Fruit fly (Drosophila melanogaster) whole organism, embryonic: Measurements from ENCODE around the gene RIOK2.
A peak's percentile ranks its signal among the peaks of the same experiment; 100 is the strongest.

Source experiments
- Adf1 ChIP-seq: fragments of 200-800 bp; sonication (Bioruptor generic); IDR thresholded peaks from 2 replicates; pipeline ENCODE4 v1.3.6; 2022; ENCODE audit warnings: missing biosample characterization, missing genetic modification characterization
- CG10209 ChIP-seq: fragments of 200-800 bp; sonication (Bioruptor generic); optimal IDR thresholded peaks from 3 replicates; lab custom pipeline; 2017; ENCODE audit warnings: missing biosample characterization, mild to moderate bottlenecking, missing genetic modification characterization, missing genetic modification reagents
- CG10267 ChIP-seq: fragments of 200-800 bp; sonication (Bioruptor generic); optimal IDR thresholded peaks from 2 replicates; lab custom pipeline; 2018; ENCODE audit warnings: missing biosample characterization, mild to moderate bottlenecking, missing genetic modification characterization, moderate library complexity
- CG10431 ChIP-seq: fragments of 200-800 bp; sonication (Bioruptor generic); optimal IDR thresholded peaks from 3 replicates; lab custom pipeline; 2018; ENCODE audit warnings: missing biosample characterization, mild to moderate bottlenecking, missing genetic modification characterization
- CG10979 ChIP-seq: fragments of 200-800 bp; sonication (Bioruptor generic); optimal IDR thresholded peaks from 2 replicates; lab custom pipeline; 2018; ENCODE audit warnings: missing biosample characterization, mild to moderate bottlenecking, missing genetic modification characterization, moderate library complexity
- CG11504 ChIP-seq: fragments of 200-800 bp; sonication (Bioruptor generic); optimal IDR thresholded peaks from 3 replicates; lab custom pipeline; 2019; ENCODE audit warnings: missing biosample characterization, mild to moderate bottlenecking, missing genetic modification characterization, moderate library complexity
- CG11696 ChIP-seq: fragments of 200-800 bp; sonication (Bioruptor generic); IDR thresholded peaks from 2 replicates; pipeline ENCODE4 v1.3.6; 2022; ENCODE audit warnings: missing biosample characterization, missing genetic modification characterization
- CG12391 ChIP-seq: fragments of 200-800 bp; sonication (Bioruptor generic); optimal IDR thresholded peaks from 3 replicates; lab custom pipeline; 2018; ENCODE audit warnings: missing biosample characterization, mild to moderate bottlenecking, missing genetic modification characterization, moderate library complexity
- CG13287 ChIP-seq: fragments of 200-800 bp; sonication (Bioruptor generic); IDR thresholded peaks from 2 replicates; pipeline ENCODE4 v1.3.6; 2022; ENCODE audit warnings: missing biosample characterization, missing genetic modification characterization; ENCODE audit not compliant: partially characterized antibody
- CG14014 ChIP-seq: fragments of 200-800 bp; sonication (Bioruptor generic); IDR thresholded peaks from 2 replicates; pipeline ENCODE4 v1.3.6; 2022; ENCODE audit warnings: missing biosample characterization, missing genetic modification characterization
- CG14667 ChIP-seq: fragments of 200-800 bp; sonication (Bioruptor generic); IDR thresholded peaks from 2 replicates; pipeline ENCODE4 v1.3.6; 2022; ENCODE audit warnings: missing biosample characterization, missing genetic modification characterization
- CG14710 ChIP-seq: fragments of 200-800 bp; sonication (Bioruptor generic); optimal IDR thresholded peaks from 3 replicates; lab custom pipeline; 2019; ENCODE audit warnings: missing biosample characterization, mild to moderate bottlenecking, missing genetic modification characterization, moderate library complexity
- CG17912 ChIP-seq: fragments of 200-800 bp; sonication (Bioruptor generic); optimal IDR thresholded peaks from 2 replicates; lab custom pipeline; 2018; ENCODE audit warnings: missing biosample characterization, mild to moderate bottlenecking, missing genetic modification characterization
- CG2199 ChIP-seq: fragments of 200-800 bp; sonication (Bioruptor generic); IDR thresholded peaks from 3 replicates; pipeline ENCODE4 v1.3.6; 2022; ENCODE audit warnings: missing biosample characterization, missing genetic modification characterization
- CG2889 ChIP-seq: fragments of 200-800 bp; sonication (Bioruptor generic); IDR thresholded peaks from 3 replicates; pipeline ENCODE4 v1.3.6; 2022; ENCODE audit warnings: missing biosample characterization, missing genetic modification characterization
- CG31365 ChIP-seq: fragments of 200-800 bp; sonication (Bioruptor generic); optimal IDR thresholded peaks from 2 replicates; lab custom pipeline; 2018; ENCODE audit warnings: missing biosample characterization, mild to moderate bottlenecking, missing genetic modification characterization
- CG43689 ChIP-seq: fragments of 200-800 bp; sonication (Bioruptor generic); IDR thresholded peaks from 2 replicates; pipeline ENCODE4 v1.3.6; 2022; ENCODE audit warnings: missing biosample characterization, missing genetic modification characterization
- CG9727 ChIP-seq: fragments of 200-800 bp; sonication (Bioruptor generic); optimal IDR thresholded peaks from 3 replicates; lab custom pipeline; 2017; ENCODE audit warnings: missing biosample characterization, mild to moderate bottlenecking, missing genetic modification characterization
- Dip2 ChIP-seq: fragments of 200-800 bp; sonication (Bioruptor generic); IDR thresholded peaks from 2 replicates; pipeline ENCODE4 v1.3.6; 2022; ENCODE audit warnings: missing biosample characterization, missing genetic modification characterization
- Dp ChIP-seq: fragments of 200-800 bp; sonication (Bioruptor generic); optimal IDR thresholded peaks from 2 replicates; lab custom pipeline; 2018; ENCODE audit warnings: missing biosample characterization, mild to moderate bottlenecking, missing genetic modification characterization, moderate library complexity
- E2f2 ChIP-seq: fragments of 200-800 bp; sonication (Bioruptor generic); IDR thresholded peaks from 2 replicates; pipeline ENCODE4 v1.3.6; 2022; ENCODE audit warnings: missing biosample characterization, missing genetic modification characterization
- Ets97D ChIP-seq: fragments of 200-800 bp; sonication (Bioruptor generic); optimal IDR thresholded peaks from 3 replicates; lab custom pipeline; 2016; ENCODE audit warnings: missing biosample characterization, missing genetic modification characterization
- Hr39 ChIP-seq: fragments of >200 bp; optimal IDR thresholded peaks from 2 replicates; lab custom pipeline; 2017
- Kr ChIP-seq: fragments of 200-800 bp; sonication (Bioruptor generic); optimal IDR thresholded peaks from 2 replicates; lab custom pipeline; 2017; ENCODE audit warnings: missing biosample characterization, mild to moderate bottlenecking, missing genetic modification characterization
- Pdp1 ChIP-seq, 2 experiments: fragments of 200-800 bp; sonication (Bioruptor generic); optimal IDR thresholded peaks; 3 replicates each; lab custom pipeline; 2016; ENCODE audit warnings: missing biosample characterization in 2 of 2, missing genetic modification characterization in 2 of 2, mild to moderate bottlenecking in 1 of 2, moderate library complexity in 1 of 2
- Rfx ChIP-seq: fragments of 200-800 bp; sonication (Bioruptor generic); IDR thresholded peaks from 2 replicates; pipeline ENCODE4 v1.3.6; 2022; ENCODE audit warnings: missing biosample characterization, missing genetic modification characterization
- Sry-δ ChIP-seq: fragments of 200-800 bp; sonication (Bioruptor generic); optimal IDR thresholded peaks from 2 replicates; lab custom pipeline; 2016; ENCODE audit warnings: missing biosample characterization, missing genetic modification characterization
- YL-1 ChIP-seq: fragments of 200-800 bp; sonication (Bioruptor generic); optimal IDR thresholded peaks from 3 replicates; lab custom pipeline; 2017; ENCODE audit warnings: missing biosample characterization, mild to moderate bottlenecking, missing genetic modification characterization
- amos ChIP-seq: fragments of 200-800 bp; sonication (Bioruptor generic); IDR thresholded peaks from 2 replicates; pipeline ENCODE4 v1.3.6; 2022; ENCODE audit warnings: missing biosample characterization, missing genetic modification characterization; ENCODE audit not compliant: partially characterized antibody
- aop ChIP-seq: fragments of 200-800 bp; sonication (Bioruptor generic); IDR thresholded peaks from 2 replicates; pipeline ENCODE4 v1.3.6; 2022; ENCODE audit warnings: missing biosample characterization, missing genetic modification characterization
- ato ChIP-seq: fragments of 200-800 bp; sonication (Bioruptor generic); IDR thresholded peaks from 2 replicates; pipeline ENCODE4 v1.3.6; 2022; ENCODE audit warnings: missing biosample characterization, missing genetic modification characterization; ENCODE audit not compliant: partially characterized antibody
- chm ChIP-seq: fragments of 200-800 bp; sonication (Bioruptor generic); IDR thresholded peaks from 2 replicates; pipeline ENCODE4 v1.3.6; 2022; ENCODE audit warnings: missing biosample characterization, missing genetic modification characterization
- fu2 ChIP-seq: fragments of 200-800 bp; sonication (Bioruptor generic); optimal IDR thresholded peaks from 2 replicates; lab custom pipeline; 2016; ENCODE audit warnings: missing biosample characterization, missing genetic modification characterization
- gfzf ChIP-seq: fragments of 200-800 bp; sonication (Bioruptor generic); optimal IDR thresholded peaks from 2 replicates; lab custom pipeline; 2016; ENCODE audit warnings: missing biosample characterization, mild to moderate bottlenecking, missing genetic modification characterization, moderate library complexity
- h ChIP-seq: fragments of >200 bp; optimal IDR thresholded peaks from 2 replicates; lab custom pipeline; 2017
- hb ChIP-seq: fragments of 200-800 bp; sonication (Bioruptor generic); IDR thresholded peaks from 3 replicates; pipeline ENCODE4 v1.3.6; 2022; ENCODE audit warnings: missing biosample characterization, missing genetic modification characterization; ENCODE audit not compliant: partially characterized antibody
- jumu ChIP-seq: fragments of 200-800 bp; sonication (Bioruptor generic); optimal IDR thresholded peaks from 3 replicates; lab custom pipeline; 2016; ENCODE audit warnings: missing biosample characterization, missing genetic modification characterization
- kah ChIP-seq: fragments of 200-800 bp; sonication (Bioruptor generic); optimal IDR thresholded peaks from 2 replicates; lab custom pipeline; 2018; ENCODE audit warnings: missing biosample characterization, mild to moderate bottlenecking, missing genetic modification characterization
- knrl ChIP-seq: fragments of 200-800 bp; sonication (Bioruptor generic); IDR thresholded peaks from 3 replicates; pipeline ENCODE4 v1.3.6; 2022; ENCODE audit warnings: missing biosample characterization, missing genetic modification characterization; ENCODE audit not compliant: partially characterized antibody
- lab ChIP-seq: fragments of 200-800 bp; sonication (Bioruptor generic); optimal IDR thresholded peaks from 3 replicates; lab custom pipeline; 2017; ENCODE audit warnings: missing biosample characterization, missing genetic modification characterization, mild to moderate bottlenecking, moderate library complexity, missing genetic modification reagents
- oc ChIP-seq: fragments of 200-800 bp; sonication (Bioruptor generic); optimal IDR thresholded peaks from 2 replicates; lab custom pipeline; 2018; ENCODE audit warnings: missing biosample characterization, mild to moderate bottlenecking, missing genetic modification characterization, moderate library complexity
- pfk ChIP-seq: fragments of 200-800 bp; sonication (Bioruptor generic); optimal IDR thresholded peaks from 2 replicates; lab custom pipeline; 2018; ENCODE audit warnings: missing biosample characterization, mild to moderate bottlenecking, missing genetic modification characterization, moderate library complexity
- pho ChIP-seq: fragments of 200-800 bp; sonication (Bioruptor generic); optimal IDR thresholded peaks from 2 replicates; lab custom pipeline; 2016; ENCODE audit warnings: missing biosample characterization, missing genetic modification characterization
- sc ChIP-seq, 3 experiments: fragments of >200 bp in 2 of 3; fragments of 200-800 bp in 1 of 3; sonication (Bioruptor generic) in 1 of 3; optimal IDR thresholded peaks; 2 replicates in 2 of 3; 3 replicates in 1 of 3; lab custom pipeline; 2017; ENCODE audit warnings: mild to moderate bottlenecking in 1 of 3, missing biosample characterization in 1 of 3, missing genetic modification characterization in 1 of 3, missing genetic modification reagents in 1 of 3
- sna ChIP-seq: fragments of 200-800 bp; sonication (Bioruptor generic); IDR thresholded peaks from 2 replicates; pipeline ENCODE4 v1.3.6; 2022; ENCODE audit warnings: missing biosample characterization, missing genetic modification characterization; ENCODE audit not compliant: partially characterized antibody
- sqz ChIP-seq: fragments of 200-800 bp; sonication (Bioruptor generic); optimal IDR thresholded peaks from 3 replicates; lab custom pipeline; 2018; ENCODE audit warnings: missing biosample characterization, mild to moderate bottlenecking, missing genetic modification characterization
- vnd ChIP-seq: fragments of 200-800 bp; sonication (Bioruptor generic); IDR thresholded peaks from 3 replicates; pipeline ENCODE4 v1.3.6; 2022; ENCODE audit warnings: missing biosample characterization, missing genetic modification characterization; ENCODE audit not compliant: partially characterized antibody
- zfh1 ChIP-seq: fragments of 200-800 bp; sonication (Bioruptor generic); IDR thresholded peaks from 3 replicates; pipeline ENCODE4 v1.3.6; 2022; ENCODE audit warnings: missing biosample characterization, missing genetic modification characterization

Gene RIOK2

DNA sequence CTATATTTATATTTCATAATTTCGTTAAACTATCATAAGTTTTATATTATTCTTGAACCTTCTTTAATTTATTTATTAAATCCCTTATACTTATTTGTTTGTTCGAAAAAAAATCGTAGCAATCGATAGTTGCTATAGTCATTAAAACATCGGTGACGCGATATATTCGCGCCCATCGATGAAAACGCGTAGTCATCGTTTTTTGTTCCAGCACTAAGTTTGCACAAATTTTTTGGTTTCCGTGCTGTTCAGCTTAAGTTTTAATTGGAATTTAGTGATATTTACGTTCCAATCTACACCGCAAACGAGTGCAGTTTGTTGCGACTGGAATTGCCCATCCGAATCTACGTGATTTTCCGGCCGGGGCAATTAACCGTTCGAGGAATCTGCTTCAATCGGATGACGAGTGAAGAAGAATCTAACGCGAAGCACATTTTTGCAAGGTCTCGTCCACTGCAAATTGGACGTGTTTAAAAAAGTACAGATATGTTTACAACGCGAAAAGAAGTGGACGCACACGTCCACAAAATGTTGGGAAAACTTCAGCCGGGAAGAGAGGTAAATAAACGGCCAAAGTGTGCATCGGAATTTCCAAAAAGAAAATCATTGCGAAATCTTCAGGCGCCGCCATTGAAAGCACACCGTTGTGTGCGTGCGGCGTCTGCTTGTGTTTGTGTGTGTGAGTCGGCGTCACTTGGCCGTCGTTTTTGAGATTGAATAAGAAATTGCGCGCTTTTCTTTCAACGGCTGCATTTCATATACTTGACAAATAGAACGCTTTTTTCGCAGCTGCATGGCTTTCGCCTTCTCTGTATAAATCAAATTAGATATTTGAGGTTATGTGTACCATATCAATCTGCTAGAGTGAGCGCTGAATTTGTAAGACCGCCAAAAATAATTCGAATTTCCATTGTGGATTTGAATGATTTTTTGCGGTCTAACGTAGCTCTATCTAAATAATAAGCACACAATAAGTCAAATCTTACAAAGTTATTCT, 16.2 kb upstream of the RIOK2 start, which contains the start of gene Nup358 (continued):
- TF ChIP-seq aop (GFP tag; lab: Robert Waterston, UW) (no peak), oc (no peak), chm (GFP tag; lab: Robert Waterston, UW) (no peak), Ets97D (peak; percentile 80), Pdp1 (GFP tag; optimal IDR thresholded peaks at IDR 0.05; lab: Kevin White, UChicago) (no peak), CG2199 (GFP tag; lab: Robert Waterston, UW) (no peak), fu2 (no peak), Kr (GFP tag; lab: Kevin White, UChicago) (no peak), YL-1 (peak; percentile 34), CG11504 (tag; lab: Kevin White, UChicago) (no peak), CG11696 (GFP tag; lab: Robert Waterston, UW) (no peak), CG17912 (no peak), CG14710 (tag; lab: Kevin White, UChicago) (peak; percentile 55), CG10431 (GFP tag; lab: Kevin White, UChicago) (no peak), CG31365 (tag; lab: Kevin White, UChicago) (no peak), sc (optimal IDR thresholded peaks at IDR 0.05; lab: Kevin White, UChicago) (no peak), sc (GFP tag; optimal IDR thresholded peaks at IDR 0.05; lab: Kevin White, UChicago) (no peak), sna (peak; percentile 90), kah (GFP tag; lab: Kevin White, UChicago) (no peak), zfh1 (no peak), CG14667 (GFP tag; lab: Robert Waterston, UW) (no peak), Dp (peak; percentile 51), CG10979 (tag; lab: Kevin White, UChicago) (no peak), vnd (GFP tag; lab: Robert Waterston, UW) (peak; percentile 97), CG43689 (GFP tag; lab: Robert Waterston, UW) (no peak), Hr39 (lab: Kevin White, UChicago) (no peak), CG9727 (GFP tag; lab: Kevin White, UChicago) (no peak), CG10209 (GFP tag; lab: Kevin White, UChicago) (no peak), CG2889 (GFP tag; lab: Robert Waterston, UW) (no peak), ato (peak; percentile 99), h (no peak), Rfx (GFP tag; lab: Robert Waterston, UW) (peak; percentile 60), sqz (GFP tag; lab: Kevin White, UChicago) (peak; percentile 80), pho (GFP tag; lab: Kevin White, UChicago) (peak; percentile 5), gfzf (peak; percentile 25), Sry-δ (GFP tag; lab: Kevin White, UChicago) (peak; percentile 91), CG14014 (no peak), amos (GFP tag; lab: Robert Waterston, UW) (peak; percentile 99), CG13287 (GFP tag; lab: Robert Waterston, UW) (peak; percentile 97), CG10267 (peak; percentile 61), jumu (GFP tag; lab: Kevin White, UChicago) (no peak), CG12391 (tag; lab: Kevin White, UChicago) (peak; percentile 55), knrl (peak; percentile 98), E2f2 (GFP tag; lab: Robert Waterston, UW) (peak; percentile 74), Adf1 (GFP tag; lab: Robert Waterston, UW) (peak; percentile 5; the same call in 1 of the 2 replicates), pfk (GFP tag; lab: Kevin White, UChicago) (no peak), lab (GFP tag; lab: Kevin White, UChicago) (no peak), Dip2 (GFP tag; lab: Robert Waterston, UW) (no peak), hb (GFP tag; lab: Robert Waterston, UW) (peak; percentile 99)
